Worm (Caenorhabditis elegans) whole organism, early embryonic: ENCODE measurements around the gene eral-1.

ENCODE experiments used
- ama-1 ChIP-seq: fragments of 150-350 bp; optimal IDR thresholded peaks from 2 replicates; lab custom pipeline; 2014
- ceh-13 ChIP-seq: fragments of 200-800 bp; sonication (Bioruptor generic); optimal IDR thresholded peaks from 2 replicates; lab custom pipeline; 2018; ENCODE audit warnings: mild to moderate bottlenecking, missing genetic modification characterization, missing compliant biosample characterization
- flt-1 ChIP-seq: fragments of 200-800 bp; sonication (Bioruptor generic); IDR thresholded peaks from 2 replicates; pipeline ENCODE4 v1.3.6; 2022; ENCODE audit warnings: missing genetic modification characterization, missing compliant biosample characterization
- hmbx-1 ChIP-seq: sonication (generic microtip); optimal IDR thresholded peaks from 2 replicates; lab custom pipeline; 2016; ENCODE audit warnings: mild to moderate bottlenecking, missing genetic modification characterization, missing compliant biosample characterization
- scrt-1 ChIP-seq: fragments of 200-800 bp; sonication (Bioruptor generic); IDR thresholded peaks from 2 replicates; pipeline ENCODE4 v1.3.6; 2022; ENCODE audit warnings: missing genetic modification characterization, missing compliant biosample characterization
- sea-1 ChIP-seq: fragments of 200-800 bp; sonication (Bioruptor generic); conservative IDR thresholded peaks from 2 replicates; pipeline ENCODE4 v1.3.6; 2022; ENCODE audit warnings: missing genetic modification characterization, missing compliant biosample characterization

DNA sequence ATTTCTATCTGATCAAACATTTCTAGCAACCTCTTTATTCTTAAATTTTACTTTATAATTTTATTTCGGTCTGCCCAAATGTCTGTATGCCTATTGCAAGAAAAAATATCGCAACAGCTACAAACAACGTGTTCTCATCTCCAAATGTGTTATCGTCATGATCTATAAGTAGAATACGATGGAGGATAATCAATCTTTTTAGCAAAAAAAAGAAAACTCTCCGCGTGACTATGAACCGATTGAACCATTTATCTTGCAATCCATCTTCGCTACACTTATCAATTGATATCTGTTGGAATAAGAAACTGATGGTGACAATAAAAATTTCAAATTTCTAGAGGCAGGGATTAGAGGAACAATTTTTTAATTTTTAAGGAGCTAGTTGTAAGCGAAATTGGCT lies 16.4 kb upstream of the eral-1 start:
- TF ChIP-seq scrt-1 (no peak), flt-1 (GFP tag; lab: Robert Waterston, UW) (no peak), ama-1 (lab: Kevin White, UChicago) (no peak), ceh-13 (GFP tag; lab: Kevin White, UChicago) (no peak), hmbx-1 (no peak), sea-1 (no peak)
